Worm (Caenorhabditis elegans) whole organism, L3 larva: ENCODE results near the gene F14E5.8.

ENCODE experiments used
- R02D3.7 ChIP-seq: fragments of 150-350 bp; optimal IDR thresholded peaks from 2 replicates; lab custom pipeline; 2014; ENCODE audit warnings: missing biosample characterization, missing genetic modification characterization
- aly-2 ChIP-seq: fragments of 150-350 bp; optimal IDR thresholded peaks from 2 replicates; lab custom pipeline; 2014; ENCODE audit warnings: missing biosample characterization, missing genetic modification characterization
- ama-1 ChIP-seq: fragments of 150-350 bp; optimal IDR thresholded peaks from 2 replicates; lab custom pipeline; 2018
- daf-12 ChIP-seq: fragments of 150-350 bp; optimal IDR thresholded peaks from 2 replicates; lab custom pipeline; 2014; ENCODE audit warnings: missing biosample characterization, missing genetic modification reagents, missing genetic modification characterization
- egl-27 ChIP-seq: sonication (generic microtip); optimal IDR thresholded peaks from 4 replicates; lab custom pipeline; 2017; ENCODE audit warnings: missing biosample characterization, missing genetic modification reagents, missing genetic modification characterization
- fkh-10 ChIP-seq: sonication (generic microtip); optimal IDR thresholded peaks from 2 replicates; lab custom pipeline; 2017; ENCODE audit warnings: missing biosample characterization, missing genetic modification reagents, missing genetic modification characterization
- fos-1 ChIP-seq: fragments of 150-350 bp; optimal IDR thresholded peaks from 2 replicates; lab custom pipeline; 2014; ENCODE audit warnings: missing biosample characterization, missing genetic modification characterization
- nhr-11 ChIP-seq: fragments of 150-350 bp; optimal IDR thresholded peaks from 2 replicates; lab custom pipeline; 2014; ENCODE audit warnings: missing biosample characterization, missing genetic modification characterization
- nhr-12 ChIP-seq: fragments of 150-350 bp; optimal IDR thresholded peaks from 2 replicates; lab custom pipeline; 2014; ENCODE audit warnings: missing biosample characterization, missing genetic modification characterization
- nhr-76 ChIP-seq: fragments of 150-350 bp; sonication (generic microtip); optimal IDR thresholded peaks from 5 replicates; lab custom pipeline; 2014; ENCODE audit warnings: missing biosample characterization, missing genetic modification characterization
- tbx-2 ChIP-seq: sonication (generic microtip); optimal IDR thresholded peaks from 2 replicates; lab custom pipeline; 2016; ENCODE audit warnings: mild to moderate bottlenecking, missing genetic modification characterization, missing compliant biosample characterization
- unc-62 ChIP-seq: fragments of 150-350 bp; sonication (generic microtip); optimal IDR thresholded peaks from 4 replicates; lab custom pipeline; 2014; ENCODE audit warnings: missing biosample characterization, missing genetic modification reagents, missing genetic modification characterization
- ztf-11 ChIP-seq: fragments of 150-350 bp; optimal IDR thresholded peaks from 2 replicates; lab custom pipeline; 2014; ENCODE audit warnings: missing biosample characterization, missing genetic modification characterization

ce11 chrII:8440792-8441191 lies 20.9 kb downstream of the F14E5.8 start:
- TF ChIP-seq R02D3.7 (no peak), fos-1 (tag; lab: Kevin White, UChicago) (no peak), ama-1 (lab: Kevin White, UChicago) (peak; percentile 58), egl-27 (tag; lab: Kevin White, UChicago) (no peak), ztf-11 (no peak), aly-2 (tag; lab: Kevin White, UChicago) (no peak), nhr-11 (tag; lab: Kevin White, UChicago) (no peak), daf-12 (tag; lab: Kevin White, UChicago) (no peak), tbx-2 (no peak), nhr-12 (no peak), fkh-10 (no peak), nhr-76 (peak; percentile 28), unc-62 (GFP tag; lab: Kevin White, UChicago) (peak; percentile 21)
